Worm (Caenorhabditis elegans): ENCODE results near the gene C53C11.2.
"Not testable (repeated sequence)": the region's sequence is repeated elsewhere in the genome, so short reads cannot be mapped to it uniquely, and the experiment has no call there.

The C53C11.2 gene

ce11 chrX:17336354-17336753, at the start of gene C53C11.2:
Gene C53C11.2 (plus strand): TSS chrX:17336637.
- TF ChIP-seq flt-1 (GFP tag; IDR thresholded peaks at IDR 0.05) = no peak

ce11 chrX:17288378-17288777, 48.1 kb upstream of the C53C11.2 start:
- TF ChIP-seq T22C8.4 (GFP tag; IDR thresholded peaks at IDR 0.05) (no peak), flt-1 (GFP tag; IDR thresholded peaks at IDR 0.05) (peak; percentile 87), ztf-29 (GFP tag; IDR thresholded peaks at IDR 0.05) (no peak), tab-1 (GFP tag; IDR thresholded peaks at IDR 0.05) (no peak)

- TF ChIP-seq ztf-23 (GFP tag; IDR thresholded peaks at IDR 0.05) (no peak), cog-1 (tag; optimal IDR thresholded peaks at IDR 0.05) (no peak), flt-1 (GFP tag; IDR thresholded peaks at IDR 0.05) (no peak), T22C8.4 (GFP tag; IDR thresholded peaks at IDR 0.05) (no peak), med-1 (GFP tag; optimal IDR thresholded peaks at IDR 0.05; ENCODE audit: insufficient read depth) (no peak), ref-1 (GFP tag; conservative IDR thresholded peaks at IDR 0.05) (no peak), klf-2 (GFP tag; conservative IDR thresholded peaks at IDR 0.05) (no peak), ztf-29 (GFP tag; IDR thresholded peaks at IDR 0.05) (no peak), tab-1 (GFP tag; IDR thresholded peaks at IDR 0.05) (no peak)
Observed at ce11 chrX:17294019-17294418, 42.4 kb upstream of the C53C11.2 start.

- TF ChIP-seq cog-1 (tag; optimal IDR thresholded peaks at IDR 0.05) (no peak), tab-1 (GFP tag; IDR thresholded peaks at IDR 0.05) (no peak), ztf-23 (GFP tag; IDR thresholded peaks at IDR 0.05) (no peak)
Observed at ce11 chrX:17294728-17295127, 41.7 kb upstream of the C53C11.2 start, which contains the start of gene C33E10.8. Gene C33E10.8 (minus strand): TSS chrX:17294828.

ce11 chrX:17297408-17297807, 39.0 kb upstream of the C53C11.2 start:
- no peak for TF ChIP-seq T22C8.4 (GFP tag; IDR thresholded peaks at IDR 0.05)
- no peak for TF ChIP-seq ztf-29 (GFP tag; IDR thresholded peaks at IDR 0.05)
- no peak for TF ChIP-seq ref-1 (GFP tag; conservative IDR thresholded peaks at IDR 0.05)
- TF ChIP-seq tab-1 (GFP tag; IDR thresholded peaks at IDR 0.05) = no peak
- no peak for TF ChIP-seq ztf-23 (GFP tag; IDR thresholded peaks at IDR 0.05)
- TF ChIP-seq cog-1 (tag; optimal IDR thresholded peaks at IDR 0.05) = no peak
- no peak for TF ChIP-seq flt-1 (GFP tag; IDR thresholded peaks at IDR 0.05)

ce11 chrX:17300735-17301134, 35.7 kb upstream of the C53C11.2 start:
- TF ChIP-seq tab-1 (GFP tag; IDR thresholded peaks at IDR 0.05) (0 out of 2 replicates have a peak, but pooled peaks have one; percentile 15), flt-1 (GFP tag; IDR thresholded peaks at IDR 0.05) (no peak)

ce11 chrX:17301900-17302299, 34.5 kb upstream of the C53C11.2 start, which contains the start of gene C33E10.10:
Gene C33E10.10 (minus strand): TSS chrX:17302000.
- TF ChIP-seq flt-1 (GFP tag; IDR thresholded peaks at IDR 0.05) (no peak), ztf-23 (GFP tag; IDR thresholded peaks at IDR 0.05) (no peak), klf-2 (GFP tag; conservative IDR thresholded peaks at IDR 0.05) (no peak), T22C8.4 (GFP tag; IDR thresholded peaks at IDR 0.05) (no peak), ztf-29 (GFP tag; IDR thresholded peaks at IDR 0.05) (no peak), cog-1 (tag; optimal IDR thresholded peaks at IDR 0.05) (no peak), med-1 (GFP tag; optimal IDR thresholded peaks at IDR 0.05; ENCODE audit: insufficient read depth) (no peak), ref-1 (GFP tag; conservative IDR thresholded peaks at IDR 0.05) (no peak), tab-1 (GFP tag; IDR thresholded peaks at IDR 0.05) (no peak)

ce11 chrX:17302419-17302818, 34.0 kb upstream of the C53C11.2 start, which contains the start of gene fbxa-120:
Gene fbxa-120 (plus strand): TSS chrX:17302719.
- TF ChIP-seq flt-1 (GFP tag; IDR thresholded peaks at IDR 0.05) = no peak
- no peak for TF ChIP-seq cog-1 (tag; optimal IDR thresholded peaks at IDR 0.05)
- no peak for TF ChIP-seq ztf-23 (GFP tag; IDR thresholded peaks at IDR 0.05)
- no peak for TF ChIP-seq med-1 (GFP tag; optimal IDR thresholded peaks at IDR 0.05; ENCODE audit: insufficient read depth)
- no peak for TF ChIP-seq klf-2 (GFP tag; conservative IDR thresholded peaks at IDR 0.05)
- no peak for TF ChIP-seq tab-1 (GFP tag; IDR thresholded peaks at IDR 0.05)
- TF ChIP-seq ztf-29 (GFP tag; IDR thresholded peaks at IDR 0.05) = no peak
- TF ChIP-seq ref-1 (GFP tag; conservative IDR thresholded peaks at IDR 0.05) = no peak
- no peak for TF ChIP-seq T22C8.4 (GFP tag; IDR thresholded peaks at IDR 0.05)

- peak; percentile 30; the same call in 1 of the 2 replicates for TF ChIP-seq flt-1 (GFP tag; IDR thresholded peaks at IDR 0.05)
- 0 out of 2 replicates have a peak, but pooled peaks have one; percentile 25 for TF ChIP-seq ztf-23 (GFP tag; IDR thresholded peaks at IDR 0.05)
Observed at ce11 chrX:17304920-17305319, 31.5 kb upstream of the C53C11.2 start, which contains the start of gene C33E10.1. Gene C33E10.1 (plus strand): TSS chrX:17305220.

- not testable (repeated sequence) for TF ChIP-seq ref-1 (GFP tag; conservative IDR thresholded peaks at IDR 0.05); klf-2 (GFP tag; conservative IDR thresholded peaks at IDR 0.05); T22C8.4 (GFP tag; IDR thresholded peaks at IDR 0.05)
Observed at ce11 chrX:17310730-17311312, 25.6 kb upstream of the C53C11.2 start, which contains the start of gene C53C11.4. Gene C53C11.4 (plus strand): TSS chrX:17310908.

ce11 chrX:17314948-17315347, 21.5 kb upstream of the C53C11.2 start:
- TF ChIP-seq cog-1 (tag; optimal IDR thresholded peaks at IDR 0.05) (peak; percentile 31), ztf-29 (GFP tag; IDR thresholded peaks at IDR 0.05) (0 out of 2 replicates have a peak, but pooled peaks have one; percentile 14), tab-1 (GFP tag; IDR thresholded peaks at IDR 0.05) (0 out of 2 replicates have a peak, but pooled peaks have one; percentile 33), flt-1 (GFP tag; IDR thresholded peaks at IDR 0.05) (no peak)

Measured in whole organism, midembryonic.